Worm (Caenorhabditis elegans) whole organism, young adult: ENCODE data around the gene ttr-41.

Experiments used
- F10E7.11 ChIP-seq: sonication (generic microtip); optimal IDR thresholded peaks from 2 replicates; lab custom pipeline; 2017; ENCODE audit warnings: mild to moderate bottlenecking, missing genetic modification characterization, moderate library complexity, missing compliant biosample characterization
- ama-1 ChIP-seq, 3 experiments: fragments of 150-350 bp in 1 of 3; sonication (generic microtip) in 2 of 3; optimal IDR thresholded peaks; 2 replicates each; lab custom pipeline; 2014 to 2018; ENCODE audit warnings: missing biosample characterization in 2 of 3, missing genetic modification characterization in 2 of 3, missing genetic modification reagents in 2 of 3
- ceh-100 ChIP-seq: fragments of 200-800 bp; sonication (Bioruptor generic); IDR thresholded peaks from 2 replicates; pipeline ENCODE4 v1.3.6; 2022; ENCODE audit warnings: missing genetic modification reagents, missing genetic modification characterization, missing compliant biosample characterization
- him-1 ChIP-seq: sonication (generic microtip); optimal IDR thresholded peaks from 2 replicates; lab custom pipeline; 2016; ENCODE audit warnings: missing genotype, missing genetic modification reagents, missing genetic modification characterization, missing compliant biosample characterization
- lsl-1 ChIP-seq: fragments of 200-800 bp; sonication (Bioruptor generic); optimal IDR thresholded peaks from 2 replicates; lab custom pipeline; 2018; ENCODE audit warnings: mild to moderate bottlenecking, missing genetic modification characterization, moderate library complexity, missing compliant biosample characterization
- madf-10 ChIP-seq: sonication (generic microtip); optimal IDR thresholded peaks from 2 replicates; lab custom pipeline; 2016; ENCODE audit warnings: mild to moderate bottlenecking, missing genetic modification characterization, missing compliant biosample characterization
- nfya-1 ChIP-seq: sonication (generic microtip); optimal IDR thresholded peaks from 2 replicates; lab custom pipeline; 2017; ENCODE audit warnings: antibody characterized with exemption, missing compliant biosample characterization, missing genetic modification characterization, borderline replicate concordance; ENCODE audit not compliant: insufficient read depth
- pha-4 ChIP-seq: fragments of 150-350 bp; sonication (generic microtip); optimal IDR thresholded peaks from 2 replicates; lab custom pipeline; 2014; ENCODE audit warnings: missing biosample characterization, missing genetic modification reagents, missing genetic modification characterization
- sdz-38 ChIP-seq: sonication (generic microtip); optimal IDR thresholded peaks from 2 replicates; lab custom pipeline; 2016; ENCODE audit warnings: missing genotype, missing genetic modification characterization, missing compliant biosample characterization
- unc-62 ChIP-seq: fragments of 150-350 bp; optimal IDR thresholded peaks from 2 replicates; lab custom pipeline; 2014; ENCODE audit warnings: missing biosample characterization, missing genetic modification reagents, missing genetic modification characterization
- zfh-2 ChIP-seq: fragments of 200-800 bp; sonication (Bioruptor generic); conservative IDR thresholded peaks from 2 replicates; pipeline ENCODE4 v1.3.6; 2022; ENCODE audit warnings: missing genetic modification reagents, missing genetic modification characterization, missing compliant biosample characterization

DNA sequence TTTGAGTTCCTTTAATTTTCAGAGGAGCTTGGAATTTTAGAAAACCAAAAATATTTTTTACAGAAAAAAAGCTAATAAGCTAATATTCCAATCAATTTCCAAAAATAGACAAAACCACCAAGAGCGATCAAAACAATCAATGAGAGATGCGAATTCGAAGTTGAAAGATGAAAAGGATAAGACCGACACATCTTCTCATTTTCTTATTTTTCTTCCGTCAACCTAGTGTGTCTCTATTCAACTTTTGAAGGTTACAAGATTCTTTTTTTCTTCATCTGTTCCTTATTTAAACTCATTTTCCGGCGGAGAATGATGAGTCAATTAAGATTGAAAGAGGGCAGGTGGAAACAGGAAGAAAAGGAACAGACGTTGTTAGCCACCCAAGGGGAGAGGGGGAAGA, 39.9 kb upstream of the ttr-41 start:
- TF ChIP-seq sdz-38 (tag; lab: Kevin White, UChicago): no peak
- TF ChIP-seq ceh-100 (GFP tag; lab: Robert Waterston, UW): no peak
- no peak for TF ChIP-seq F10E7.11 (tag; lab: Kevin White, UChicago)
- no peak for TF ChIP-seq nfya-1 (tag; lab: Kevin White, UChicago)
- no peak for TF ChIP-seq him-1 (tag; lab: Kevin White, UChicago)
- TF ChIP-seq unc-62 (GFP tag; lab: Kevin White, UChicago): no peak
- TF ChIP-seq lsl-1: no peak
- TF ChIP-seq madf-10 (tag; lab: Kevin White, UChicago): no peak
- TF ChIP-seq ama-1 (optimal IDR thresholded peaks at IDR 0.05; lab: Kevin White, UChicago): no peak
- no peak for TF ChIP-seq ama-1 (GFP tag; optimal IDR thresholded peaks at IDR 0.05; lab: Kevin White, UChicago)
- TF ChIP-seq pha-4 (tag; lab: Kevin White, UChicago): no peak
- TF ChIP-seq zfh-2: no peak
